Worm (Caenorhabditis elegans): ENCODE data around the gene srx-56.
A peak's percentile ranks its signal among the peaks of the same experiment; 100 is the strongest.

srx-56 gene

ce11 chrV:7381008-7381407, 6.8 kb downstream of the srx-56 start, which contains the start of gene C03G6.17:
Gene C03G6.17, minus strand, starts transcription at chrV:7381108.
- TF ChIP-seq ztf-11 (tag; optimal IDR thresholded peaks at IDR 0.05) (no peak), nhr-77 (tag; optimal IDR thresholded peaks at IDR 0.05) (no peak), gmeb-1 (tag; optimal IDR thresholded peaks at IDR 0.05) (no peak), nhr-6 (tag; optimal IDR thresholded peaks at IDR 0.05) (no peak), ztf-4 (tag; optimal IDR thresholded peaks at IDR 0.05) (no peak), nhr-21 (tag; optimal IDR thresholded peaks at IDR 0.05) (no peak), alr-1 (tag; optimal IDR thresholded peaks at IDR 0.05) (no peak), dmd-4 (tag; optimal IDR thresholded peaks at IDR 0.05) (no peak), sem-4 (tag; optimal IDR thresholded peaks at IDR 0.05) (no peak), ceh-82 (tag; optimal IDR thresholded peaks at IDR 0.05) (no peak), crh-2 (tag; optimal IDR thresholded peaks at IDR 0.05) (no peak), nhr-237 (tag; optimal IDR thresholded peaks at IDR 0.05) (no peak), ama-1 (optimal IDR thresholded peaks at IDR 0.05) (no peak), nhr-23 (tag; optimal IDR thresholded peaks at IDR 0.05) (no peak)

ce11 chrV:7386052-7386573, 11.9 kb downstream of the srx-56 start, which contains the start of gene srp-6:
Gene srp-6, minus strand, starts transcription at chrV:7386102.
- TF ChIP-seq unc-55 (GFP tag; optimal IDR thresholded peaks at IDR 0.05): peak; percentile 6
- TF ChIP-seq dmd-4 (tag; optimal IDR thresholded peaks at IDR 0.05): no peak
- TF ChIP-seq sma-9 (GFP tag; optimal IDR thresholded peaks at IDR 0.05): no peak
- no peak for TF ChIP-seq sma-9 (tag; optimal IDR thresholded peaks at IDR 0.05)
- no peak for TF ChIP-seq sem-4 (tag; optimal IDR thresholded peaks at IDR 0.05)
- TF ChIP-seq fos-1 (tag; optimal IDR thresholded peaks at IDR 0.05): peak; percentile 2
- no peak for TF ChIP-seq mab-5 (tag; optimal IDR thresholded peaks at IDR 0.05)
- no peak for TF ChIP-seq Y55F3AM.14 (GFP tag; optimal IDR thresholded peaks at IDR 0.05)
- no peak for TF ChIP-seq lin-13 (GFP tag; optimal IDR thresholded peaks at IDR 0.05)
- no peak for TF ChIP-seq peb-1 (tag; optimal IDR thresholded peaks at IDR 0.05)
- TF ChIP-seq zag-1 (tag; optimal IDR thresholded peaks at IDR 0.05): no peak

- TF ChIP-seq crh-2 (tag; optimal IDR thresholded peaks at IDR 0.05): no peak
- TF ChIP-seq nhr-21 (tag; optimal IDR thresholded peaks at IDR 0.05): no peak
- TF ChIP-seq Y55F3AM.14 (GFP tag; optimal IDR thresholded peaks at IDR 0.05): no peak
- TF ChIP-seq lin-11 (tag; optimal IDR thresholded peaks at IDR 0.05): no peak
- TF ChIP-seq unc-39 (tag; optimal IDR thresholded peaks at IDR 0.05): no peak
- no peak for TF ChIP-seq elt-1 (tag; optimal IDR thresholded peaks at IDR 0.05)
Observed at ce11 chrV:7387755-7388154, 13.6 kb downstream of the srx-56 start, which contains the start of gene C02H6.3. Gene C02H6.3, minus strand, starts transcription at chrV:7387855.

- TF ChIP-seq ztf-4 (tag; optimal IDR thresholded peaks at IDR 0.05) (no peak), C34F6.9 (tag; optimal IDR thresholded peaks at IDR 0.05) (no peak), gmeb-1 (tag; optimal IDR thresholded peaks at IDR 0.05) (no peak), dmd-4 (tag; optimal IDR thresholded peaks at IDR 0.05) (no peak), lsy-2 (tag; optimal IDR thresholded peaks at IDR 0.05) (no peak), nhr-25 (tag; optimal IDR thresholded peaks at IDR 0.05) (no peak), egl-27 (tag; optimal IDR thresholded peaks at IDR 0.05) (no peak), sem-4 (tag; optimal IDR thresholded peaks at IDR 0.05) (no peak), ztf-11 (tag; optimal IDR thresholded peaks at IDR 0.05) (no peak), nhr-77 (tag; optimal IDR thresholded peaks at IDR 0.05) (no peak), nhr-129 (tag; optimal IDR thresholded peaks at IDR 0.05) (no peak), lin-13 (GFP tag; optimal IDR thresholded peaks at IDR 0.05) (no peak)
Observed at ce11 chrV:7389771-7390170, 15.6 kb downstream of the srx-56 start, which contains the start of gene C02H6.1. Gene C02H6.1, minus strand, starts transcription at chrV:7389871.

ce11 chrV:7391933-7392332, 17.7 kb downstream of the srx-56 start, which contains the start of gene fbxa-105:
Gene fbxa-105, minus strand, starts transcription at chrV:7392029.
- no peak for TF ChIP-seq F13H6.1 (tag; optimal IDR thresholded peaks at IDR 0.05)
- no peak for TF ChIP-seq crh-2 (tag; optimal IDR thresholded peaks at IDR 0.05)
- no peak for TF ChIP-seq alr-1 (tag; optimal IDR thresholded peaks at IDR 0.05)
- TF ChIP-seq fos-1 (tag; optimal IDR thresholded peaks at IDR 0.05): peak; percentile 70
- TF ChIP-seq ztf-11 (tag; optimal IDR thresholded peaks at IDR 0.05): no peak

ce11 chrV:7395359-7395758, 21.2 kb downstream of the srx-56 start, which contains the start of gene srx-9:
Gene srx-9, minus strand, starts transcription at chrV:7395459.
- TF ChIP-seq mdl-1 (tag; optimal IDR thresholded peaks at IDR 0.05) (no peak), ceh-16 (tag; optimal IDR thresholded peaks at IDR 0.05) (no peak), nhr-21 (tag; optimal IDR thresholded peaks at IDR 0.05) (no peak), unc-62 (GFP tag; optimal IDR thresholded peaks at IDR 0.05) (no peak), nhr-237 (tag; optimal IDR thresholded peaks at IDR 0.05) (no peak)
